Worm (Caenorhabditis elegans): Measurements from ENCODE around the gene ceh-38.

Gene ceh-38

DNA sequence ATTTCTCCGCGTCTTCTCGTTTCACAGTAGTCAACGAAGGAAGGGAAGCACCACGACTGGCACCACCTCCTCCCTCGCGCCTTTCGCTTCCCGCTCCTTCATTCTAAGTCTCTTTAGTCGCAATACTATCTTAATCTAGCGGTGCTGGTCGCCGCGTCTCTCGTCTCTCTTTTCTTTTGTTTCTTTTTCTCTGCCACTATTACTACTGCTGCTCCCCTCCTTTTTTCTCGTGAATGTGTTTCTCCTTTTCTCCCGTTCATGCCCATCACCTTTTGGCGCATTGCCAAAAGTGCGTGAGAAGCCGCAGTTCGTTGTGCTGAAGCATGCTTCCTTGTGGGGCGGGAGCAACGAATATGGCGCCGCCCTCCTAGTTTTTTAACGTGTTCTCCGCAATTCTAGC lies 24.8 kb upstream of the ceh-38 start (continued):
- no peak for TF ChIP-seq fkh-2 (tag; optimal IDR thresholded peaks at IDR 0.05)
- no peak for TF ChIP-seq egl-5 (tag; optimal IDR thresholded peaks at IDR 0.05)
- TF ChIP-seq mdl-1 (tag; optimal IDR thresholded peaks at IDR 0.05) = peak; percentile 62
- TF ChIP-seq elt-3 (tag; optimal IDR thresholded peaks at IDR 0.05) = no peak
- TF ChIP-seq ceh-9 (tag; optimal IDR thresholded peaks at IDR 0.05) = no peak
- no peak for TF ChIP-seq zag-1 (tag; optimal IDR thresholded peaks at IDR 0.05)
- no peak for TF ChIP-seq nhr-237 (tag; optimal IDR thresholded peaks at IDR 0.05)
- TF ChIP-seq elt-2 (tag; optimal IDR thresholded peaks at IDR 0.05) = peak; percentile 92

DNA sequence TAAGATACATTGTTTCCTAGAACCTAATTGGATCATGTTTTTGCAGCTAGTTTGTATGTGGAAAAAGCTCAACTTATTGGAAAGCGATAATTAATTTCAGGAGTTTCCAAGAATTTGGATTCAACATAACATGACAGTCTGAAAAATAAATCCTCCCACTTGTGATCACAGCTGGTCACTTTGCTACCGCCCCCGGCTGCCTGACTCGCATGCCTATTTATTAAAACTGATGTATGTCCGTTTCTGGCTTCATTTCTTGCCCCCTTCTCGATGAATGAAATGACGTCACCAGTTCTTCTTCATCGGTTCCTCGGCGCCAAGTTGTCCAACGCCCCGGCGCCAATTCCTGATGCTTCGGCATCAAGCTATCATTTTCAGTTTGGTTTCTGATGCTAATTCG lies 24.3 kb upstream of the ceh-38 start:
- TF ChIP-seq zag-1 (tag; optimal IDR thresholded peaks at IDR 0.05) = no peak
- no peak for TF ChIP-seq elt-2 (tag; optimal IDR thresholded peaks at IDR 0.05)
- no peak for TF ChIP-seq sea-2 (GFP tag; optimal IDR thresholded peaks at IDR 0.05)
- TF ChIP-seq nhr-67 (tag; optimal IDR thresholded peaks at IDR 0.05) = no peak
- no peak for TF ChIP-seq ceh-82 (tag; optimal IDR thresholded peaks at IDR 0.05)

DNA sequence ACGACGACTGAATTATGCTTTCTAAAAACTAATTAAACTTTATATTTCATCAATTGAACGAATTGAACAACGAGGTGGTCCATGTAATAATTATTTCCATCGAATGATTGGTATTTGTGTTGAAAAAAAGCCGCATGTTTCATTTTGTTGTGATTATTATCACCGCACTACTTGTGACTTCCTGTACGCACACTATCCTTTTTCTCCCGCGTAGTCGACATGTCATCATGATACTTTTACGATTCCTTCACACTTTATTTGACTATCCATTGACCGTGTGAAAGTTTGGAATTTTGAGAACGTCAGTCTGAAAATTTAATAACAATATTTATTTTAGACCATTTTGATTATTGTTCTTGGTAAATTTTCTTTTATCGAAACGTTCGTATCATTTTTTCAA lies 23.7 kb upstream of the ceh-38 start, which contains the start of gene F22D3.4:
TSS of gene F22D3.4 (minus strand) at position 1 of the 400 bp plus-strand sequence.
- TF ChIP-seq elt-2 (tag; optimal IDR thresholded peaks at IDR 0.05) = peak; percentile 21
- TF ChIP-seq fos-1 (tag; optimal IDR thresholded peaks at IDR 0.05) = no peak
- TF ChIP-seq fkh-2 (tag; optimal IDR thresholded peaks at IDR 0.05) = no peak

- peak; percentile 50 for TF ChIP-seq elt-2 (tag; optimal IDR thresholded peaks at IDR 0.05)
- TF ChIP-seq lin-39 (tag; optimal IDR thresholded peaks at IDR 0.05) = no peak
- no peak for TF ChIP-seq tbx-2 (tag; optimal IDR thresholded peaks at IDR 0.05)
- TF ChIP-seq pqm-1 (tag; optimal IDR thresholded peaks at IDR 0.05) = peak; percentile 2
- no peak for TF ChIP-seq ceh-82 (tag; optimal IDR thresholded peaks at IDR 0.05)
- no peak for TF ChIP-seq nhr-11 (tag; optimal IDR thresholded peaks at IDR 0.05)
- no peak for TF ChIP-seq fkh-2 (tag; optimal IDR thresholded peaks at IDR 0.05)
- TF ChIP-seq ZK546.5 (tag; optimal IDR thresholded peaks at IDR 0.05) = no peak
- TF ChIP-seq egl-5 (tag; optimal IDR thresholded peaks at IDR 0.05) = no peak
- TF ChIP-seq hmg-11 (tag; optimal IDR thresholded peaks at IDR 0.05) = peak; percentile 64
- TF ChIP-seq elt-3 (tag; optimal IDR thresholded peaks at IDR 0.05) = no peak
- TF ChIP-seq nhr-67 (tag; optimal IDR thresholded peaks at IDR 0.05) = no peak
- TF ChIP-seq lsy-12 (tag; optimal IDR thresholded peaks at IDR 0.05) = peak; percentile 3
- peak; percentile 57 for TF ChIP-seq nfya-1 (tag; optimal IDR thresholded peaks at IDR 0.05; ENCODE audit: insufficient read depth)
- no peak for TF ChIP-seq elt-1 (tag; optimal IDR thresholded peaks at IDR 0.05)
- TF ChIP-seq pha-4 (tag; optimal IDR thresholded peaks at IDR 0.05) = peak; percentile 47
- TF ChIP-seq unc-62 (GFP tag; optimal IDR thresholded peaks at IDR 0.05) = no peak
- TF ChIP-seq jun-1 (tag; optimal IDR thresholded peaks at IDR 0.05) = no peak
- TF ChIP-seq ztf-11 (tag; optimal IDR thresholded peaks at IDR 0.05) = no peak
- peak; percentile 43 for TF ChIP-seq snpc-4 (tag; optimal IDR thresholded peaks at IDR 0.05)
- TF ChIP-seq ztf-4 (tag; optimal IDR thresholded peaks at IDR 0.05) = no peak
- TF ChIP-seq ceh-9 (tag; optimal IDR thresholded peaks at IDR 0.05) = no peak
Observed at ce11 chrII:6928416-6928815, 22.9 kb upstream of the ceh-38 start, which contains the start of gene flcn-1. flcn-1 (plus strand) TSS chrII:6928763.

DNA sequence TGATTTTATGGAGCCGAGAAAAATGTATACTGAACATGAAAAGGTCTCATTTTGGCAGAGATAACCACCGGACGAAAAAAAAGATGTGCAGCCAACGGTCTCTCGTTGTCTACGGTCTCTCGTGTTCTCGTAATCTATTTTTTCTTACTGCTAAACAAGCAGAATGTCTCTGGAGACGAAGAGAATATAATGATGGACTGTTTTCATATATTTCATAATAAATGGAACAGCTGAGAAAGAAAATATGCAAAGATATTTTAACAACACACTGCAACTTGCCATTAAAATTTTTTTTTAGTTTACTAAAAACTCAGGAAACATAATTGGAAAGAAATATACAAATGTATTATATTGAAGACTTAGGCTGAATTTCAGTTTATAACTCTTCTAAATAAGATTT lies 21.3 kb upstream of the ceh-38 start:
- TF ChIP-seq ztf-11 (tag; optimal IDR thresholded peaks at IDR 0.05) (no peak), ztf-4 (tag; optimal IDR thresholded peaks at IDR 0.05) (no peak), fos-1 (tag; optimal IDR thresholded peaks at IDR 0.05) (no peak), eor-1 (tag; optimal IDR thresholded peaks at IDR 0.05) (no peak), nhr-43 (tag; optimal IDR thresholded peaks at IDR 0.05; ENCODE audit: poor library complexity, severe bottlenecking) (no peak), R02D3.7 (tag; optimal IDR thresholded peaks at IDR 0.05) (no peak), nhr-76 (tag; optimal IDR thresholded peaks at IDR 0.05) (no peak), lin-39 (tag; optimal IDR thresholded peaks at IDR 0.05) (no peak), nfya-1 (tag; optimal IDR thresholded peaks at IDR 0.05; ENCODE audit: insufficient read depth) (peak; percentile 28), pha-4 (tag; optimal IDR thresholded peaks at IDR 0.05) (peak; percentile 4), lsy-12 (tag; optimal IDR thresholded peaks at IDR 0.05) (no peak), hmg-11 (tag; optimal IDR thresholded peaks at IDR 0.05) (no peak), ceh-16 (tag; optimal IDR thresholded peaks at IDR 0.05) (no peak), elt-2 (tag; optimal IDR thresholded peaks at IDR 0.05) (peak; percentile 1)

All from whole organism, L3 larva.